Fruit fly (Drosophila melanogaster): ENCODE data around the gene CG8661.

CG8661 gene

dm6 chrX:17332390-17332789 lies 48.1 kb upstream of the CG8661 start (continued):
- TF ChIP-seq CG6792 (GFP tag; optimal IDR thresholded peaks at IDR 0.05) (no peak), Gug (GFP tag; IDR thresholded peaks at IDR 0.05) (no peak), eg (GFP tag; IDR thresholded peaks at IDR 0.05) (no peak), CG11902 (GFP tag; optimal IDR thresholded peaks at IDR 0.05) (peak; percentile 27), ss (GFP tag; optimal IDR thresholded peaks at IDR 0.05) (peak; percentile 11 to 36), Ets21C (GFP tag; optimal IDR thresholded peaks at IDR 0.05) (no peak), net (GFP tag; optimal IDR thresholded peaks at IDR 0.05) (no peak), acj6 (GFP tag; optimal IDR thresholded peaks at IDR 0.05) (peak; percentile 33), fd59A (GFP tag; optimal IDR thresholded peaks at IDR 0.05) (peak; percentile 38), CG10631 (GFP tag; optimal IDR thresholded peaks at IDR 0.05) (peak; percentile 13), cyc (GFP tag; optimal IDR thresholded peaks at IDR 0.05) (no peak), pdm3 (GFP tag; optimal IDR thresholded peaks at IDR 0.05) (peak; percentile 8), Sox102F (GFP tag; optimal IDR thresholded peaks at IDR 0.05) (peak; percentile 21), CG34406 (GFP tag; optimal IDR thresholded peaks at IDR 0.05) (peak; percentile 30), CG8632 (GFP tag; optimal IDR thresholded peaks at IDR 0.05) (peak; percentile 31), esn (GFP tag; optimal IDR thresholded peaks at IDR 0.05) (peak; percentile 31)

- TF ChIP-seq Eip78C (GFP tag) (peak; percentile 20), CG6854 (GFP tag; optimal IDR thresholded peaks at IDR 0.05) (no peak), CG11294 (GFP tag; IDR thresholded peaks at IDR 0.05) (no peak), salr (GFP tag; optimal IDR thresholded peaks at IDR 0.05) (no peak)
Measured at dm6 chrX:17330678-17331261, 46.5 kb upstream of the CG8661 start.

dm6 chrX:17329933-17330674 lies 45.8 kb upstream of the CG8661 start:
- TF ChIP-seq CG31627 (GFP tag; optimal IDR thresholded peaks at IDR 0.05) (no peak), Ets96B (tag; optimal IDR thresholded peaks at IDR 0.05) (peak; percentile 34), spab (GFP tag; optimal IDR thresholded peaks at IDR 0.05) (peak; percentile 16), fd59A (GFP tag; optimal IDR thresholded peaks at IDR 0.05) (no peak), Eip78C (GFP tag) (peak; percentile 50), CG10669 (GFP tag; optimal IDR thresholded peaks at IDR 0.05) (peak; percentile 5), fkh (GFP tag; optimal IDR thresholded peaks at IDR 0.05) (no peak), CG3032 (tag; optimal IDR thresholded peaks at IDR 0.05) (peak; percentile 22)

dm6 chrX:17322852-17323251 lies 38.6 kb upstream of the CG8661 start:
- TF ChIP-seq Hr39 (GFP tag; optimal IDR thresholded peaks at IDR 0.05) (no peak), cyc (GFP tag; optimal IDR thresholded peaks at IDR 0.05) (no peak), pdm3 (GFP tag; optimal IDR thresholded peaks at IDR 0.05) (no peak), acj6 (GFP tag; optimal IDR thresholded peaks at IDR 0.05) (no peak), fd59A (GFP tag; optimal IDR thresholded peaks at IDR 0.05) (no peak), Eip75B (GFP tag; optimal IDR thresholded peaks at IDR 0.05) (no peak), net (GFP tag; optimal IDR thresholded peaks at IDR 0.05) (no peak), CG10631 (GFP tag; optimal IDR thresholded peaks at IDR 0.05) (no peak), CG3032 (tag; optimal IDR thresholded peaks at IDR 0.05) (no peak), CG34406 (GFP tag; optimal IDR thresholded peaks at IDR 0.05) (no peak), CG6163 (GFP tag; IDR thresholded peaks at IDR 0.05) (no peak), CG16779 (tag; optimal IDR thresholded peaks at IDR 0.05) (no peak), Ets21C (GFP tag; optimal IDR thresholded peaks at IDR 0.05) (no peak), CG15336 (GFP tag; IDR thresholded peaks at IDR 0.05) (no peak), CG7368 (GFP tag; optimal IDR thresholded peaks at IDR 0.05) (no peak), CG4318 (GFP tag; optimal IDR thresholded peaks at IDR 0.05) (no peak), CG31627 (GFP tag; optimal IDR thresholded peaks at IDR 0.05) (no peak), CG1621 (tag; optimal IDR thresholded peaks at IDR 0.05) (no peak), CG8319 (GFP tag; optimal IDR thresholded peaks at IDR 0.05) (no peak), CG8119 (GFP tag; IDR thresholded peaks at IDR 0.05) (no peak)

Measured in whole organism, prepupa.